Worm (Caenorhabditis elegans): Measurements from ENCODE around the gene C46C11.3.

DNA sequence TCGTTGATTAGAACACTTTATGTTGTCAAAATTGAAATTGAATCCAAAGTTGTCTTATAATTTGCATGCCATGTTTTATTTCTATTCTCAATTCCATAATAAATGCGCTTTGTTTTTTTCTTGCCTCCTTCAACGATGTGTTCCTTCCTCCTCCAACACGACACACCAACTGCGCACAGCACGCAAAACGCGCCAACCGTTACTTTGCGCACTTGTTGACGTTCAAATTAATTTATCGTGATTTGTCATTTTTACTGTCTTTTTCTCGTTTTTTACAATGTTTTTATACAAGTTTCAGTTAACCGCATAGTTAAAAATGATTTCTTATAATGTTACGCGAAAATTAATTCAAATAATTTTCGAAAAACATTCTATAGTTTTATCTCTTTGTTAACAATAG, 34.2 kb upstream of the C46C11.3 start:
- no peak for TF ChIP-seq sea-2 (GFP tag; optimal IDR thresholded peaks at IDR 0.05)
- TF ChIP-seq fkh-10 (GFP tag; optimal IDR thresholded peaks at IDR 0.05): no peak
- TF ChIP-seq lin-39 (tag; optimal IDR thresholded peaks at IDR 0.05): no peak
- no peak for TF ChIP-seq jun-1 (tag; optimal IDR thresholded peaks at IDR 0.05)
- no peak for TF ChIP-seq egl-27 (tag; optimal IDR thresholded peaks at IDR 0.05)
- no peak for TF ChIP-seq ZK546.5 (tag; optimal IDR thresholded peaks at IDR 0.05)
- peak; percentile 12 for TF ChIP-seq elt-2 (tag; optimal IDR thresholded peaks at IDR 0.05)

All from whole organism, L3 larva.